Worm (Caenorhabditis elegans): Measurements from ENCODE around the gene col-145.

The col-145 gene

DNA sequence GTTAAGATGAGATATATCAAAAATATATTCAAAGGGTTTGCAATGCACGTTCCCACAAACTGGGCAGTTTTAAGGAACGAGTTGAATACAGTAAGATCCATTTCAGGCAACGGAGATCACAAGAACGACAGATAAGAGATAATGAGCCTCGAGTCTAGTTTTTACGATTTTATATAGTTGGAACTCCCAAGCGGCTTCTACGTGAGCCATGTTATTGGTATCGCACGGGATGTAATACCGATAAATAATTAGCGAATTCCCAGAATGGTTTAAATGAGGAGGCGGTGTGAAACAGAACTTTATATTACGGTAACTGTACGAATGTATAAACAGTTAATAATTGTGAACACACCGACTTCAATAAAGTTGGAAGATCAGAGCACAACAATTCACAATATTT is 36.1 kb upstream of the col-145 start, which contains the start of gene str-177:
str-177 (minus strand) TSS at position 101 of the 400 bp plus-strand sequence.
- TF ChIP-seq ama-1 (optimal IDR thresholded peaks at IDR 0.05): no peak
- no peak for TF ChIP-seq pag-3 (tag; optimal IDR thresholded peaks at IDR 0.05; ENCODE audit: borderline replicate concordance, insufficient read depth)
- TF ChIP-seq nhr-90 (tag; optimal IDR thresholded peaks at IDR 0.05; ENCODE audit: poor library complexity): no peak
- TF ChIP-seq vab-15 (tag; optimal IDR thresholded peaks at IDR 0.05): no peak
- no peak for TF ChIP-seq C34B4.2 (tag; optimal IDR thresholded peaks at IDR 0.05)
- no peak for TF ChIP-seq unc-86 (tag; optimal IDR thresholded peaks at IDR 0.05)
- TF ChIP-seq egl-13 (tag; optimal IDR thresholded peaks at IDR 0.05): no peak
- TF ChIP-seq lir-3 (tag; optimal IDR thresholded peaks at IDR 0.05; ENCODE audit: poor library complexity): no peak
- TF ChIP-seq fkh-4 (tag; optimal IDR thresholded peaks at IDR 0.05; ENCODE audit: borderline replicate concordance): no peak
- TF ChIP-seq ces-1 (GFP tag; optimal IDR thresholded peaks at IDR 0.05): no peak
- TF ChIP-seq nhr-85 (tag): no peak
- TF ChIP-seq irx-1 (tag; optimal IDR thresholded peaks at IDR 0.05): no peak
- no peak for TF ChIP-seq grh-1 (GFP tag; IDR thresholded peaks at IDR 0.05)
- TF ChIP-seq jun-1 (tag; optimal IDR thresholded peaks at IDR 0.05): no peak
- TF ChIP-seq nhr-28 (tag; optimal IDR thresholded peaks at IDR 0.05): no peak
- no peak for TF ChIP-seq pax-3 (tag; optimal IDR thresholded peaks at IDR 0.05)
- TF ChIP-seq aha-1 (tag; optimal IDR thresholded peaks at IDR 0.05): no peak

DNA sequence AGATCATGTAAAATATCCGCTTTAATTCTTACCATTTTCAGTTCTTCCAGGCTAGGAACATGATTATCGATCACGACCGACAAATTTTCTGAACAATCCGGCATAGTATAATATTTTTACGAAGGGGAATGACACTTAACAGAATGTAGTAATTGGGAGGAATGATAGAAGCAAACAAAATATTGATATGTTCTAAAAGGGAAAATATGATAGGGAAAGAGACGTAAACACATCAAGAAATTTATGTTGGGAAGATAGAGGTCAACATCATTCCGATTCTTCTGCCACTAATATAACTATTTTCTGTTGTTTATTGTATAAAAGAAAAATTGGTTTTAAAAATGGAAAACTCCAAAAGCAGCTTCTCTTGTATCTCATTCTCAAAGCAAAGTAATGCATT is 34.3 kb upstream of the col-145 start, which contains the start of gene C24B5.4:
C24B5.4 (minus strand) TSS at position 206 of the 400 bp plus-strand sequence.
- TF ChIP-seq vab-15 (tag; optimal IDR thresholded peaks at IDR 0.05) (no peak), blmp-1 (tag; optimal IDR thresholded peaks at IDR 0.05) (peak; percentile 41)

DNA sequence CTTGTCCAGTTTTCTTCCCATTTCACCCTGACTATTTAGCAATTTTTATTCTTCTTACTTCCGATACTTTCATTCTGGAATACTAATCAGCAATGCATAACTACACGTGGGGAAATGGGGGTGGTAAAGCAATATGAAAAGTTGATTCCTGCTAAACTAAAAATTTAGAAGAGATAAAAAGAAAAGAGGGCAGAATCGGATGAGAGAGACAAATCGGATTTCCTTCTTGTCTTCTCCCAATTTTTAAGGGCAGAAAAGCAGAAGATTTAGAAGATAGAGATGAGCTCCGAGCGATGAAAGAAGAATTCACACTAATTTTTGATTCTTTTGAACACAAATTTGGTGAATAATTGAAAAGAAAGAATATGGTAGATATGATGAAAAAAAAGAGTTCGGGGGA is 31.2 kb upstream of the col-145 start:
- no peak for TF ChIP-seq isw-1 (GFP tag; IDR thresholded peaks at IDR 0.05)
- no peak for TF ChIP-seq rnt-1 (tag; optimal IDR thresholded peaks at IDR 0.05)
- TF ChIP-seq elt-2 (tag; optimal IDR thresholded peaks at IDR 0.05): no peak
- TF ChIP-seq skn-1 (tag; optimal IDR thresholded peaks at IDR 0.05): no peak
- TF ChIP-seq efl-1 (optimal IDR thresholded peaks at IDR 0.05): no peak
- peak in 1 of 2 experiments; percentile 17 for TF ChIP-seq efl-1 (GFP tag; optimal IDR thresholded peaks at IDR 0.05 in 1 of 2)
- peak; percentile 27 for TF ChIP-seq egl-13 (tag; optimal IDR thresholded peaks at IDR 0.05)
- TF ChIP-seq alr-1 (tag; optimal IDR thresholded peaks at IDR 0.05; ENCODE audit: borderline replicate concordance): no peak
- TF ChIP-seq sup-37 (GFP tag; optimal IDR thresholded peaks at IDR 0.05): no peak
- TF ChIP-seq nhr-47 (tag; optimal IDR thresholded peaks at IDR 0.05): peak; percentile 22
- TF ChIP-seq C04F5.9 (tag; optimal IDR thresholded peaks at IDR 0.05): no peak
- peak; percentile 1 for TF ChIP-seq fkh-8 (tag; optimal IDR thresholded peaks at IDR 0.05)
- no peak for TF ChIP-seq unc-98 (GFP tag; IDR thresholded peaks at IDR 0.05)
- peak in 1 of 3 experiments; percentile 22 for TF ChIP-seq ceh-82 (tag; optimal IDR thresholded peaks at IDR 0.05)
- peak; percentile 25 for TF ChIP-seq dsc-1 (tag; optimal IDR thresholded peaks at IDR 0.05)
- TF ChIP-seq fkh-10 (GFP tag; optimal IDR thresholded peaks at IDR 0.05): peak; percentile 53
- TF ChIP-seq lin-14 (GFP tag; optimal IDR thresholded peaks at IDR 0.05): peak; percentile 74
- no peak for TF ChIP-seq hlh-4 (tag; optimal IDR thresholded peaks at IDR 0.05)
- no peak for TF ChIP-seq unc-62 (GFP tag; optimal IDR thresholded peaks at IDR 0.05)
- no peak for TF ChIP-seq Y116A8C.19 (tag; optimal IDR thresholded peaks at IDR 0.05; ENCODE audit: borderline replicate concordance)
- no peak for TF ChIP-seq nhr-71 (tag; optimal IDR thresholded peaks at IDR 0.05)
- TF ChIP-seq swsn-7 (tag; optimal IDR thresholded peaks at IDR 0.05): no peak
- TF ChIP-seq mef-2 (tag; optimal IDR thresholded peaks at IDR 0.05): no peak
- TF ChIP-seq C34B4.2 (tag; optimal IDR thresholded peaks at IDR 0.05): no peak
